Fruit fly (Drosophila melanogaster): Measurements from ENCODE around the gene UbcE2M.

The UbcE2M gene

dm6 chr3L:8153206-8153996 is 44.4 kb downstream of the UbcE2M start:
- TF ChIP-seq CG8478 (optimal IDR thresholded peaks at IDR 0.05) = no peak
- no peak for TF ChIP-seq CTCF (optimal IDR thresholded peaks at IDR 0.05)

dm6 chr3L:8151727-8152199 is 46.0 kb downstream of the UbcE2M start, which contains the start of gene CG13676:
CG13676 (minus strand) TSS chr3L:8151813.
- TF ChIP-seq CTCF (optimal IDR thresholded peaks at IDR 0.05) = no peak
- TF ChIP-seq CG8478 (optimal IDR thresholded peaks at IDR 0.05) = no peak

dm6 chr3L:8150812-8151211 is 47.0 kb downstream of the UbcE2M start:
- TF ChIP-seq CG8478 (optimal IDR thresholded peaks at IDR 0.05) = no peak
- no peak for TF ChIP-seq CTCF (optimal IDR thresholded peaks at IDR 0.05)

- TF ChIP-seq CG8478 (optimal IDR thresholded peaks at IDR 0.05) = no peak
- no peak for TF ChIP-seq CTCF (optimal IDR thresholded peaks at IDR 0.05)
Observed at dm6 chr3L:8150284-8150683, 47.5 kb downstream of the UbcE2M start.
